Worm (Caenorhabditis elegans) whole organism, L4/young adult: ENCODE data around the gene mlck-1.

Experiments
- W03F9.2 ChIP-seq: fragments of 150-350 bp; optimal IDR thresholded peaks from 2 replicates; lab custom pipeline; 2014; ENCODE audit warnings: missing biosample characterization, missing genetic modification characterization
- dao-5 ChIP-seq: sonication (generic microtip); optimal IDR thresholded peaks from 2 replicates; lab custom pipeline; 2016; ENCODE audit warnings: missing genotype, missing genetic modification characterization, moderate library complexity, missing compliant biosample characterization
- him-1 ChIP-seq: sonication (generic microtip); optimal IDR thresholded peaks from 2 replicates; lab custom pipeline; 2016; ENCODE audit warnings: missing genotype, missing genetic modification reagents, missing genetic modification characterization, missing compliant biosample characterization

mlck-1 gene

ce11 chrX:10022016-10022415, 47.6 kb downstream of the mlck-1 start, which contains the start of gene F42G10.1:
TSS of gene F42G10.1 (minus strand) at chrX:10022166.
- TF ChIP-seq dao-5 (tag; lab: Kevin White, UChicago) (no peak), W03F9.2 (tag; lab: Kevin White, UChicago) (no peak), him-1 (no peak)

ce11 chrX:10017975-10018654, 51.5 kb downstream of the mlck-1 start, which contains the start of gene F19C6.4:
TSS of gene F19C6.4 (minus strand) at chrX:10018025.
- TF ChIP-seq dao-5 (tag; lab: Kevin White, UChicago), result no peak
- TF ChIP-seq W03F9.2 (tag; lab: Kevin White, UChicago), result no peak
- no peak for TF ChIP-seq him-1
